Worm (Caenorhabditis elegans) whole organism, young adult: Measurements from ENCODE around the gene Y57G11C.8.

Experiments used
- B0019.2 ChIP-seq: fragments of 200-800 bp; sonication (Bioruptor generic); conservative IDR thresholded peaks from 2 replicates; pipeline ENCODE4 v1.3.6; 2022; ENCODE audit warnings: missing genetic modification reagents, missing genetic modification characterization, missing compliant biosample characterization
- B0035.1 ChIP-seq: sonication (generic microtip); optimal IDR thresholded peaks from 2 replicates; lab custom pipeline; 2016; ENCODE audit warnings: missing genetic modification characterization, mild to moderate bottlenecking, missing compliant biosample characterization, missing genotype, missing genetic modification reagents
- B0336.3 ChIP-seq: fragments of 200-800 bp; sonication (Bioruptor generic); IDR thresholded peaks from 2 replicates; pipeline ENCODE4 v1.3.6; 2022; ENCODE audit warnings: missing genetic modification characterization, missing compliant biosample characterization
- F23B12.7 ChIP-seq: sonication (generic microtip); optimal IDR thresholded peaks from 2 replicates; lab custom pipeline; 2017; ENCODE audit warnings: missing genetic modification characterization, mild to moderate bottlenecking, missing compliant biosample characterization, antibody characterized with exemption, moderate library complexity; ENCODE audit not compliant: insufficient read depth
- F33H1.4 ChIP-seq: fragments of 200-800 bp; sonication (Bioruptor generic); IDR thresholded peaks from 2 replicates; pipeline ENCODE4 v1.3.6; 2022; ENCODE audit warnings: missing genetic modification reagents, missing genetic modification characterization, missing compliant biosample characterization
- F49E8.2 ChIP-seq: sonication (generic microtip); optimal IDR thresholded peaks from 3 replicates; lab custom pipeline; 2017; ENCODE audit warnings: missing genetic modification characterization, mild to moderate bottlenecking, missing compliant biosample characterization, antibody characterized with exemption, moderate library complexity; ENCODE audit not compliant: insufficient read depth
- F52B5.7 ChIP-seq: sonication (generic microtip); optimal IDR thresholded peaks from 2 replicates; lab custom pipeline; 2016; ENCODE audit warnings: mild to moderate bottlenecking, missing genetic modification characterization, missing compliant biosample characterization
- F57C9.4 ChIP-seq: sonication (generic microtip); optimal IDR thresholded peaks from 2 replicates; lab custom pipeline; 2017; ENCODE audit warnings: mild to moderate bottlenecking, missing genetic modification characterization, missing compliant biosample characterization
- Y53F4B.3 ChIP-seq: fragments of 200-800 bp; sonication (Bioruptor generic); IDR thresholded peaks from 2 replicates; pipeline ENCODE4 v1.3.6; 2022; ENCODE audit warnings: missing genetic modification reagents, missing genetic modification characterization, missing compliant biosample characterization
- Y95B8A.8 ChIP-seq: fragments of 200-800 bp; sonication (Bioruptor generic); IDR thresholded peaks from 2 replicates; pipeline ENCODE4 v1.3.6; 2022; ENCODE audit warnings: missing genetic modification reagents, missing genetic modification characterization, missing compliant biosample characterization
- attf-6 ChIP-seq: fragments of 200-800 bp; sonication (Bioruptor generic); IDR thresholded peaks from 2 replicates; pipeline ENCODE4 v1.3.6; 2022; ENCODE audit warnings: missing genetic modification reagents, missing genetic modification characterization, missing compliant biosample characterization
- bed-1 ChIP-seq: fragments of 200-800 bp; sonication (Bioruptor generic); IDR thresholded peaks from 2 replicates; pipeline ENCODE4 v1.3.6; 2022; ENCODE audit warnings: missing genetic modification reagents, missing genetic modification characterization, missing compliant biosample characterization
- bed-2 ChIP-seq: fragments of 200-800 bp; sonication (Bioruptor generic); IDR thresholded peaks from 2 replicates; pipeline ENCODE4 v1.3.6; 2022; ENCODE audit warnings: missing genetic modification reagents, missing genetic modification characterization, missing compliant biosample characterization
- cebp-1 ChIP-seq, 2 experiments: fragments of 200-800 bp in 1 of 2; sonication (Bioruptor generic) in 1 of 2; sonication (generic microtip) in 1 of 2; IDR thresholded peaks in 1 of 2; optimal IDR thresholded peaks in 1 of 2; 2 replicates each; pipeline versions ENCODE4 v1.3.6 to Lab custom; 2017 to 2022; ENCODE audit warnings: missing compliant biosample characterization in 2 of 2, missing genetic modification characterization in 2 of 2, mild to moderate bottlenecking in 1 of 2, missing genetic modification reagents in 1 of 2, moderate library complexity in 1 of 2
- ceh-100 ChIP-seq: fragments of 200-800 bp; sonication (Bioruptor generic); IDR thresholded peaks from 2 replicates; pipeline ENCODE4 v1.3.6; 2022; ENCODE audit warnings: missing genetic modification reagents, missing genetic modification characterization, missing compliant biosample characterization
- ceh-58 ChIP-seq: fragments of 200-800 bp; sonication (Bioruptor generic); IDR thresholded peaks from 2 replicates; pipeline ENCODE4 v1.3.6; 2022; ENCODE audit warnings: missing genetic modification characterization, missing compliant biosample characterization
- ceh-79 ChIP-seq: sonication (generic microtip); optimal IDR thresholded peaks from 2 replicates; lab custom pipeline; 2017; ENCODE audit warnings: mild to moderate bottlenecking, missing genetic modification characterization, missing compliant biosample characterization
- dox-1 ChIP-seq: fragments of 200-800 bp; sonication (Bioruptor generic); IDR thresholded peaks from 2 replicates; pipeline ENCODE4 v1.3.6; 2022; ENCODE audit warnings: missing genetic modification reagents, missing genetic modification characterization, missing compliant biosample characterization
- efl-1 ChIP-seq: fragments of 150-350 bp; optimal IDR thresholded peaks from 2 replicates; lab custom pipeline; 2014; ENCODE audit warnings: missing biosample characterization, missing genetic modification reagents, missing genetic modification characterization
- him-1 ChIP-seq: sonication (generic microtip); optimal IDR thresholded peaks from 2 replicates; lab custom pipeline; 2016; ENCODE audit warnings: missing genotype, missing genetic modification reagents, missing genetic modification characterization, missing compliant biosample characterization
- hmg-1.2 ChIP-seq: fragments of 200-800 bp; sonication (Bioruptor generic); IDR thresholded peaks from 2 replicates; pipeline ENCODE4 v1.3.6; 2022; ENCODE audit warnings: missing genetic modification reagents, missing genetic modification characterization, missing compliant biosample characterization
- hrde-1 ChIP-seq: sonication (generic microtip); optimal IDR thresholded peaks from 2 replicates; lab custom pipeline; 2016; ENCODE audit warnings: missing genetic modification characterization, mild to moderate bottlenecking, missing compliant biosample characterization, moderate library complexity, missing genotype, missing genetic modification reagents, borderline replicate concordance
- lag-1 ChIP-seq: fragments of 200-800 bp; sonication (Bioruptor generic); IDR thresholded peaks from 2 replicates; pipeline ENCODE4 v1.3.6; 2022; ENCODE audit warnings: missing genetic modification reagents, missing genetic modification characterization, missing compliant biosample characterization
- let-607 ChIP-seq, 2 experiments: fragments of 200-800 bp in 1 of 2; sonication (Bioruptor generic) in 1 of 2; sonication (generic microtip) in 1 of 2; optimal IDR thresholded peaks; 2 replicates each; lab custom pipeline; 2016 to 2018; ENCODE audit warnings: mild to moderate bottlenecking in 2 of 2, missing compliant biosample characterization in 2 of 2, missing genetic modification characterization in 2 of 2, moderate library complexity in 2 of 2, missing genotype in 1 of 2
- lsy-27 ChIP-seq: sonication (generic microtip); optimal IDR thresholded peaks from 2 replicates; lab custom pipeline; 2017; ENCODE audit warnings: missing genetic modification characterization, mild to moderate bottlenecking, missing compliant biosample characterization, antibody characterized with exemption, missing genotype, borderline replicate concordance; ENCODE audit not compliant: insufficient read depth
- madf-10 ChIP-seq: sonication (generic microtip); optimal IDR thresholded peaks from 2 replicates; lab custom pipeline; 2016; ENCODE audit warnings: mild to moderate bottlenecking, missing genetic modification characterization, missing compliant biosample characterization
- madf-6 ChIP-seq: fragments of 200-800 bp; sonication (Bioruptor generic); IDR thresholded peaks from 2 replicates; pipeline ENCODE4 v1.3.6; 2022; ENCODE audit warnings: missing genetic modification reagents, missing genetic modification characterization, missing compliant biosample characterization
- mcd-1 ChIP-seq: fragments of 200-800 bp; sonication (Bioruptor generic); IDR thresholded peaks from 2 replicates; pipeline ENCODE4 v1.3.6; 2022; ENCODE audit warnings: missing genetic modification reagents, missing genetic modification characterization, missing compliant biosample characterization
- mxl-1 ChIP-seq: sonication (generic microtip); optimal IDR thresholded peaks from 2 replicates; lab custom pipeline; 2016; ENCODE audit warnings: missing genetic modification characterization, missing compliant biosample characterization
- nhr-90 ChIP-seq: sonication (generic microtip); optimal IDR thresholded peaks from 2 replicates; lab custom pipeline; 2016; ENCODE audit warnings: missing genotype, mild to moderate bottlenecking, missing genetic modification characterization, missing compliant biosample characterization
- pha-4 ChIP-seq: fragments of 150-350 bp; sonication (generic microtip); optimal IDR thresholded peaks from 2 replicates; lab custom pipeline; 2014; ENCODE audit warnings: missing biosample characterization, missing genetic modification reagents, missing genetic modification characterization
- repo-1 ChIP-seq: sonication (generic microtip); optimal IDR thresholded peaks from 2 replicates; lab custom pipeline; 2017; ENCODE audit warnings: mild to moderate bottlenecking, missing genetic modification characterization, missing compliant biosample characterization
- rpc-1 ChIP-seq, 2 experiments: fragments of 150-350 bp in 1 of 2; sonication (generic microtip) in 1 of 2; optimal IDR thresholded peaks; 2 replicates each; lab custom pipeline; 2014 to 2018; ENCODE audit warnings: missing biosample characterization in 1 of 2, missing genetic modification characterization in 1 of 2, missing genetic modification reagents in 1 of 2, missing genotype in 1 of 2
- sdz-38 ChIP-seq: sonication (generic microtip); optimal IDR thresholded peaks from 2 replicates; lab custom pipeline; 2016; ENCODE audit warnings: missing genotype, missing genetic modification characterization, missing compliant biosample characterization
- snpc-1.1 ChIP-seq: sonication (generic microtip); optimal IDR thresholded peaks from 2 replicates; lab custom pipeline; 2017; ENCODE audit warnings: missing genetic modification characterization, mild to moderate bottlenecking, missing compliant biosample characterization, antibody characterized with exemption, moderate library complexity, missing genotype, missing genetic modification reagents; ENCODE audit not compliant: insufficient read depth
- snpc-1.3 ChIP-seq: sonication (generic microtip); optimal IDR thresholded peaks from 2 replicates; lab custom pipeline; 2017; ENCODE audit warnings: missing genetic modification characterization, mild to moderate bottlenecking, missing compliant biosample characterization, antibody characterized with exemption, moderate library complexity, missing genotype, missing genetic modification reagents; ENCODE audit not compliant: insufficient read depth
- snpc-4 ChIP-seq, 5 experiments: fragments of 150-350 bp in 1 of 5; sonication (generic microtip) in 4 of 5; optimal IDR thresholded peaks; 2 replicates each; lab custom pipeline; 2014 to 2018; ENCODE audit warnings: missing genetic modification characterization in 5 of 5, missing biosample characterization in 3 of 5, antibody characterized with exemption in 2 of 5, mild to moderate bottlenecking in 2 of 5, missing compliant biosample characterization in 2 of 5, missing genotype in 2 of 5, moderate library complexity in 2 of 5, missing genetic modification reagents in 1 of 5
- sptf-2 ChIP-seq: fragments of 200-800 bp; sonication (Bioruptor generic); optimal IDR thresholded peaks from 2 replicates; lab custom pipeline; 2018; ENCODE audit warnings: mild to moderate bottlenecking, missing genetic modification characterization, missing compliant biosample characterization
- tbx-9 ChIP-seq: sonication (generic microtip); optimal IDR thresholded peaks from 2 replicates; lab custom pipeline; 2016; ENCODE audit warnings: borderline replicate concordance, missing genetic modification characterization, inconsistent platforms, missing compliant biosample characterization
- unc-130 ChIP-seq: sonication (generic microtip); optimal IDR thresholded peaks from 2 replicates; lab custom pipeline; 2016; ENCODE audit warnings: missing genetic modification reagents, missing genetic modification characterization, missing compliant biosample characterization
- ztf-18 ChIP-seq: sonication (generic microtip); optimal IDR thresholded peaks from 2 replicates; lab custom pipeline; 2016; ENCODE audit warnings: missing genotype, mild to moderate bottlenecking, missing genetic modification characterization, missing compliant biosample characterization
- ztf-22 ChIP-seq: fragments of 200-800 bp; sonication (Bioruptor generic); optimal IDR thresholded peaks from 2 replicates; lab custom pipeline; 2018; ENCODE audit warnings: mild to moderate bottlenecking, missing genetic modification characterization, moderate library complexity, missing compliant biosample characterization
- ztf-25 ChIP-seq: fragments of 200-800 bp; sonication (Bioruptor generic); IDR thresholded peaks from 2 replicates; pipeline ENCODE4 v1.3.6; 2022; ENCODE audit warnings: missing genetic modification reagents, missing genetic modification characterization, missing compliant biosample characterization
- ztf-26 ChIP-seq: sonication (generic microtip); optimal IDR thresholded peaks from 2 replicates; lab custom pipeline; 2017; ENCODE audit warnings: missing genetic modification characterization, missing compliant biosample characterization
- ztf-3 ChIP-seq: fragments of 200-800 bp; sonication (Bioruptor generic); optimal IDR thresholded peaks from 2 replicates; lab custom pipeline; 2018; ENCODE audit warnings: mild to moderate bottlenecking, missing genetic modification characterization, missing compliant biosample characterization

The Y57G11C.8 gene

DNA sequence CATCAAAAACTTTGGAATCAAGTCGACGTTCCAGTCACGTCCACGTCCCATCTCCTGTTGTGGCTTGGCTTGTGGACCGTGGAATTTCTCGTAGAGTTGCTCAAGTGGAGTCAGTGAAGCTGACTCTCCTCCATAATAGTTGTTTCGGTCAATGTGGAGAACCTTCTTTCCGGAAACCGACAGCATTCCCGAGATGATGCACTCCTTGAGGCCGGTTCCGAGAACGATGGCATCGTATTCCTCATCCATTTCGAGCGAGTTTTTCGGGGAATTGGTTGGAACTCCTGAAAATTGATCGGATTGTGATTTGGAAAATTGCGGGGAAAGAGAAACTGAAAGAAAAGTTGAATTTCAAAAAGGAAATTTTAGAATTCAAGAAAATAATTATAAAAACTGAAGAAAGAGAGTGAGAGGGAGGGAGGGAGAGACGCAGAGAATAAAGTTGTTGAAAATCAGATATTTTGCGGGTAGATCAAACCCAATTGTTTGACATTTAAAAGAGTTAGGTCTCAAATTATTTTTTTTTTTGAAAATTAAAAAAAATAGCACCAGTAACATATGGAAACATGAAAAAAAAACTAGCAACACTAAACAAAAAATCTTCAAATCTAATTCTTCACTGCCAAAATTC, 11.1 kb downstream of the Y57G11C.8 start, which contains the start of gene gdi-1:
TSS of gene gdi-1 (minus strand) at position 286 of the 631 bp plus-strand sequence.
- TF ChIP-seq let-607 (tag; optimal IDR thresholded peaks at IDR 0.05; lab: Kevin White, UChicago) (no peak), B0336.3 (GFP tag; lab: Robert Waterston, UW) (no peak), bed-1 (no peak), F49E8.2 (no peak), F33H1.4 (GFP tag; lab: Robert Waterston, UW) (no peak), lag-1 (GFP tag; lab: Robert Waterston, UW) (no peak), Y53F4B.3 (GFP tag; lab: Robert Waterston, UW) (no peak), snpc-4 (GFP tag; optimal IDR thresholded peaks at IDR 0.05; lab: Kevin White, UChicago) (no peak), snpc-4 (tag; optimal IDR thresholded peaks at IDR 0.05; lab: Kevin White, UChicago) (peak in 1 of 4 experiments; percentile 72), ceh-100 (no peak), ztf-26 (no peak), attf-6 (GFP tag; lab: Robert Waterston, UW) (peak; percentile 65; the same call in 1 of the 2 replicates), ztf-22 (GFP tag; lab: Kevin White, UChicago) (no peak), bed-2 (GFP tag; lab: Robert Waterston, UW) (no peak), madf-6 (peak; percentile 36; the same call in 1 of the 2 replicates), him-1 (tag; lab: Kevin White, UChicago) (no peak), F52B5.7 (tag; lab: Kevin White, UChicago) (no peak), madf-10 (tag; lab: Kevin White, UChicago) (no peak), Y95B8A.8 (no peak), pha-4 (no peak), ceh-58 (GFP tag; lab: Robert Waterston, UW) (no peak), hmg-1.2 (no peak), cebp-1 (GFP tag; IDR thresholded peaks at IDR 0.05; lab: Robert Waterston, UW) (no peak), cebp-1 (tag; optimal IDR thresholded peaks at IDR 0.05; lab: Kevin White, UChicago) (no peak), mxl-1 (no peak), sptf-2 (no peak), ztf-3 (GFP tag; lab: Kevin White, UChicago) (no peak), ztf-25 (GFP tag; lab: Robert Waterston, UW) (no peak), nhr-90 (tag; lab: Kevin White, UChicago) (no peak), F57C9.4 (tag; lab: Kevin White, UChicago) (no peak), B0019.2 (GFP tag; lab: Robert Waterston, UW) (no peak), snpc-1.1 (tag; lab: Kevin White, UChicago) (peak; percentile 9), efl-1 (GFP tag; lab: Kevin White, UChicago) (peak; percentile 43), repo-1 (no peak), tbx-9 (tag; lab: Kevin White, UChicago) (no peak), ztf-18 (peak; percentile 13), hrde-1 (tag; lab: Kevin White, UChicago) (no peak), rpc-1 (optimal IDR thresholded peaks at IDR 0.05; lab: Kevin White, UChicago) (no peak), rpc-1 (tag; optimal IDR thresholded peaks at IDR 0.05; lab: Kevin White, UChicago) (no peak), lsy-27 (tag; lab: Kevin White, UChicago) (no peak), F23B12.7 (tag; lab: Kevin White, UChicago) (no peak), ceh-79 (tag; lab: Kevin White, UChicago) (no peak), sdz-38 (tag; lab: Kevin White, UChicago) (no peak), unc-130 (GFP tag; lab: Kevin White, UChicago) (no peak), dox-1 (GFP tag; lab: Robert Waterston, UW) (no peak), snpc-1.3 (peak; percentile 4), B0035.1 (no peak), mcd-1 (no peak)
